Worm (Caenorhabditis elegans) whole organism, dauer: Measurements from ENCODE around the gene K02E10.4.

Source experiments
- unc-62 ChIP-seq: sonication (generic microtip); optimal IDR thresholded peaks from 2 replicates; lab custom pipeline; 2017; ENCODE audit warnings: missing biosample characterization, missing genetic modification reagents, missing genetic modification characterization

K02E10.4 gene

DNA sequence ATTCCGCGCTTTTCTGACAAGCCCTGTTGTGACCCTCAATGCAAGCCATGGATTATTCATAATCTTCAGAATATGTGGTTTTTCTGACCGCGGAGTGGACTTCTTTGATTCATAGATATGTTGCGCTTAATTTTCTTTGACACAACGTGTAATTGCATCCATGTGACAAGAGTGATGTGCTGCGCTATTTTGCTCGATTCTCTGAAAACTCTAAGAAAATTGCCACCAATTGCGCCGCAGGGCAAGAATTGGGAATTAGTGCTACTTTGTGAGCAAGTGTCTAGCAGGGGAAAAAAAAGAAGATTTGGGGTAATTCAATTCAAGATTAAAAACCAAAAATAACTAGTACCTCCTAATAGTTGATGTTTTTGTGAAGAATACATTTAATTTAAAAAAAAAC lies 19.0 kb upstream of the K02E10.4 start:
- TF ChIP-seq unc-62, result no peak

ce11 chrX:2471303-2471702 lies 11.8 kb upstream of the K02E10.4 start, which contains the start of gene R04B3.1:
TSS of gene R04B3.1 (minus strand) at chrX:2471403.
- TF ChIP-seq unc-62, result no peak

ce11 chrX:2473618-2474017 lies 9.4 kb upstream of the K02E10.4 start, which contains the start of gene R04B3.2:
TSS of gene R04B3.2 (minus strand) at chrX:2473718.
- TF ChIP-seq unc-62, result no peak

ce11 chrX:2475873-2476272 lies 7.2 kb upstream of the K02E10.4 start, which contains the start of gene R04B3.3:
TSS of gene R04B3.3 (minus strand) at chrX:2475973.
- no peak for TF ChIP-seq unc-62

- no peak for TF ChIP-seq unc-62
Measured at ce11 chrX:2478823-2479222, 4.2 kb upstream of the K02E10.4 start, which contains the start of gene K02E10.5. TSS of gene K02E10.5 (minus strand) at chrX:2478923.

DNA sequence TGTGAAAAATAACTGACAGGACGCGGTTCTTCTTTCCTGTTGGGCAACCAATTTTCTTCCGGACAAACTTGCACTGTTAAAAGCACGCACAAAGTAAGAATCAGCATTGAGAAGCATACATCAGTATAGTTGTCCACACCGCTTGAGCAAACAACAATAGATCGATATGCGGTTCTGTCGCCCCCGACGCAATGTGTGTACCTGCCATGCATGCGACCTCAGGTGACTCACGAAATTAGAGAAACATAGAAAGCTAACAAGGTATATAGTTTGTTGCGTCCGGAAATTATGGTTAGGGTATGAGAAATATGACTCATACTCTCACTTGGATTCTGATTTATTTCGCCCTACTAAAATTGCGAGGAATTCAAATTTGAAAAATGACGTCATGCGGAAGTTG lies 441 bp upstream of the K02E10.4 start, which contains the start of gene K02E10.6:
K02E10.6 (minus strand) TSS at position 149 of the 400 bp plus-strand sequence.
- TF ChIP-seq unc-62, result no peak

- TF ChIP-seq unc-62, result no peak
Measured at ce11 chrX:2488526-2489098, 5.5 kb downstream of the K02E10.4 start, which contains the start of gene hid-1. TSS of gene hid-1 (plus strand) at chrX:2489048.

ce11 chrX:2493586-2494175 lies 10.6 kb downstream of the K02E10.4 start:
- no peak for TF ChIP-seq unc-62

DNA sequence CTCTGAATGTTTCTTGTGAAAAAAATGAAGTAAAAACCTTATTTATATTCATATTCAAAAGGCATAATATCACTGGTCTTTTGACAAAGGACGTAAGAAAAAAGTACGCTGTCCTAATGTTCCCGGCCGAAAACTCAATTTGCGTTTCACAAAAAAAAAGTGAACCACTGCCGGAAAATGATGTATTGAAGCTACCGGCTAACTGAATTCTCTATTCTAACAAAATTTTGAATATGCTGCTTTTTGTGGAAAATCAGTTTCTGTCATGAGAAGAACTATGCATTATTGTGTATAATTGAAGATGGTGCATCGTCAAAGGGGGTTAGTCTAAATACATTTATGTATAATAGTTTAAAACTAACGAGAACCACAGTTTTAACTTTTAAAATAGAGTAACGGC lies 11.2 kb downstream of the K02E10.4 start:
- no peak for TF ChIP-seq unc-62

DNA sequence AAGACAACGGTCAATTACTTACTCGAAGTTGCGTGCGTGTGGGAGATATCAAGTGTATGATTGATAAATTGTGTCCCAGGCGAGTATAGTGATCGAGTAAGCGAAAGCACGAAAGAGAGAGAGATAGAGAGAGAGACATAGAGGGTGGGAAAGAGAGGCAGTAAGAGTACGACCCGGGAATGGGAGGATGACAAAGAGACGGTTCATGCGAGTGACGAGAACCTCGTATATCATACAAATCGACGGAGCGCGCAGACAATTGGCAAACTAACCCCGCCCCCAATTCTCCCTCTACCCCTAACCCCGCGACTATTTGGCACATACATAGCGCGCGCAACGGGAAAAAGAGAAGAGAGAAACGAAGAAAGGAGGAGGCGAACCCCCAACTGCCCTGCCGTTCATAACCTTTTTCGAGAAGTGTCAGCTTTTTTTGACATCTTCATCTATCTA lies 12.8 kb downstream of the K02E10.4 start, which contains the start of gene rabr-1:
rabr-1 (plus strand) TSS at position 316 of the 450 bp plus-strand sequence.
- no peak for TF ChIP-seq unc-62

DNA sequence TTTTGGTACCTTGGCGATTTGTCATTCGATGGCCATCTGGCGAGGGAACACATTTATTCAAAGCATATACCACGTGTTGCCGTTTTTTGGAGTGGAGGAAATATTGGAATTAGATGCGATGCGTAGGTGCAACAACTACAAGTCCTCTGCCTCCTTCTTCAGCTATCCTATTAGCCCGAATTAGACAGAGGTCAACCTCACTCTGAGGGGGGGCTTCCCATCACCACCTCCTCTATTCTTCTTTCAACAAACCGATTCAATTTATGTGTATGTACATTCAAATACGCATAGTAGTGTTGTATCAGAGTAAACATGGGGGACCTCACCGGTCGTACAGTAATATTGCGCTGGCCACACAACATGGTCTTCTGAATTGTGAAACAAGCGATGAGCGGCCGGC lies 14.8 kb downstream of the K02E10.4 start:
- no peak for TF ChIP-seq unc-62

- no peak for TF ChIP-seq unc-62
Measured at ce11 chrX:2506738-2507137, 23.7 kb downstream of the K02E10.4 start.

ce11 chrX:2508449-2508848 lies 25.4 kb downstream of the K02E10.4 start, which contains the start of gene K02E10.7:
TSS of gene K02E10.7 (minus strand) at chrX:2508549.
- TF ChIP-seq unc-62, result no peak

- TF ChIP-seq unc-62, result no peak
Measured at ce11 chrX:2513667-2514198, 30.7 kb downstream of the K02E10.4 start.

- TF ChIP-seq unc-62, result no peak
Measured at ce11 chrX:2515224-2515623, 32.2 kb downstream of the K02E10.4 start, which contains the start of gene syg-1. TSS of gene syg-1 (minus strand) at chrX:2515324.

DNA sequence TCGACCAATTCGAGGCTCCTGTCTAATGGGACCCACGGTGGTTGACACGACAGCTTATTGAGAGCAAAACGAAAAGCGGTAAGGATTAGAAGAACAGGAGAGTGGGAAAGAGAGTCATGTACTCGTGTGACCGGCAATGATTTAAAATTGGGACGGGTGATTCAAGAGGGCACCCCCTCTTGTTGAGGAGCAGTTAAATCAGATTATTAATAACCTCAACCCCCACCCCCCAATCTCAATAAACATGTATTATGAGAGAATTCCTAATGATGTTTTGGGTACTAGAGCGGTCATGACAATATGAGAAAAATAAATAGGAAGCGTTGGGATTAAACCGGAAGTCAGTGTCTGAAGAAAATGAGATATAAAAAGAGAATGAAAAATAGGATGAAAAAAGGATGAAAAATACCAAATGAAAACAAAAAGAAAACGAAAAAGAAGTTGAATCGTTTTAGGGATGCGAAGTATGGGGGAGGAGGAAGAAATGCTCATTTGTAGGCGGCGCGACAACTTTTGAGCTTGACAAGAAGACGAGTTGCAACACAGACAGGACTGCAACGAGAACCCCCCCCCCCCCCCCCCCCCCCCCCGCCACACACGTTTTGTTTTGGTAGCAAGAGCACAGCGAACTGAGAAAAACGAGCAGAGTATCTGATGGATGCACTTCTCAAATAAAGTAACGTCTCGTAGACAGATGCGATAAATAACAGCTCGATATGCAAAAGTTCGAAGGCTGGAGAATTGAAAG lies 34.1 kb downstream of the K02E10.4 start:
- no peak for TF ChIP-seq unc-62

- no peak for TF ChIP-seq unc-62
Measured at ce11 chrX:2520461-2520860, 37.4 kb downstream of the K02E10.4 start.
